Worm (Caenorhabditis elegans): Measurements from ENCODE around the gene oac-1.

DNA sequence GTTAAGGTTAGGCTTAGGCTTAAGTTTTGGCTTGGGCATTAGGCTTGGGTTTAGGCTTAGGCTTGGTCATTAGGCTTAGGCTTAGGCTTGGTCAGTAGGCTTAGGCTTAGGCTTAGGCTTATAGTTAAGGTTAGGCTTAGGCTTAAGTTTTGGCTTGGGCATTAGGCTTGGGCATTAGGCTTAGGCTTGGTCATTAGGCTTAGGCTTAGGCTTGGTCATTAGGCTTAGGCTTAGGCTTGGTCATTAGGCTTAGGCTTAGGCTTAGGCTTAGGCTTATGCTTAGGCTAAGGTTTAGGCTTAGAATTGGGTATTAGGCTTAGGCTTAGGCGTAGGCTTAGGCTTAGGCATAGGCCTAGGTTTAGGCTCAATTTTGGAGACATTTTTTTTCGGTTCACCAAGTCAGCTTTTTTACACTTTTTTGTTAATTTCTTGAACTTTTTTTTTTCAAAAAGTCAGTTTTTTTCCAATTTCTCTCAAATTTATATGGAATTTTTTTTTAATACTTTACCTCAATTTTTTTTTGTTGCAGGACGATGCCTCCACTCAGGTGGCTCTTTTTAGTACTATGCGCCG is 53.1 kb downstream of the oac-1 start, which contains the start of gene Y43F8B.3:
- no peak for TF ChIP-seq scrt-1 (GFP tag; IDR thresholded peaks at IDR 0.05)
- no peak for TF ChIP-seq B0310.2 (tag; optimal IDR thresholded peaks at IDR 0.05)
- TF ChIP-seq sea-1 (GFP tag; conservative IDR thresholded peaks at IDR 0.05) = no peak
- no peak for TF ChIP-seq hmg-4 (GFP tag; optimal IDR thresholded peaks at IDR 0.05)
- TF ChIP-seq ama-1 (optimal IDR thresholded peaks at IDR 0.05) = no peak
- TF ChIP-seq ets-7 (tag; optimal IDR thresholded peaks at IDR 0.05) = no peak
- no peak for TF ChIP-seq pes-1 (GFP tag; IDR thresholded peaks at IDR 0.05)
- TF ChIP-seq tbx-11 (GFP tag; IDR thresholded peaks at IDR 0.05) = no peak
